Worm (Caenorhabditis elegans): ENCODE data around the gene srlf-5.

DNA sequence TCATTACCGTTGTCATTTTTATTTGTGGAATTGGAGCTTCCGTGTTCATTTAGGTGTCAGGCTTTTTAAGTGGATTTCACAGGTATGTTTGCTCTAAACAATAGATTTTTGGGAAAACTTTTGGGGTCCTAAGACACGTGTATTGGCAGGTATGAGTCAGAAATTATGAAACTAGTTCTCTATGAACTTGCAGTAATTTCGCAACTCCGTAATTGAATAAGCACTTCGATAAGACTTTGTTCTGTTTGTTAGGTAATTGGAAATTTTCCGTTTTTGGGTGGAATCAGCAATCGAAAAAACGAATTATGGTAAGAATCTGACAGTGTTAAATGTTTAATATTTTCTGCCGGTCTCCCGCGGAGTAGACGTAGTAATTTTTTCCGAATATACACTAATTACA is 29.4 kb downstream of the srlf-5 start:
- no peak for TF ChIP-seq ama-1 (optimal IDR thresholded peaks at IDR 0.05)
- TF ChIP-seq ceh-13 (GFP tag; optimal IDR thresholded peaks at IDR 0.05) = no peak

All from whole organism, early embryonic.